Fruit fly (Drosophila melanogaster) whole organism, adult: ENCODE data around the gene Ugt303B3.

ENCODE experiments used
- CG11617 ChIP-seq: fragments of 200-800 bp; sonication (Bioruptor generic); optimal IDR thresholded peaks from 2 replicates; lab custom pipeline; 2017; ENCODE audit warnings: mild to moderate bottlenecking, missing biosample characterization, missing genetic modification reagents, missing genetic modification characterization
- CG12768 ChIP-seq: fragments of 200-800 bp; sonication (Bioruptor generic); optimal IDR thresholded peaks from 2 replicates; lab custom pipeline; 2017; ENCODE audit warnings: missing biosample characterization, missing genetic modification characterization, mild to moderate bottlenecking, moderate library complexity, missing genetic modification reagents
- CG14711 ChIP-seq: fragments of 200-800 bp; sonication (Bioruptor generic); optimal IDR thresholded peaks from 2 replicates; lab custom pipeline; 2018; ENCODE audit warnings: missing biosample characterization, mild to moderate bottlenecking, missing genetic modification characterization, moderate library complexity
- CG1620 ChIP-seq: fragments of 200-800 bp; sonication (Bioruptor generic); optimal IDR thresholded peaks from 2 replicates; lab custom pipeline; 2016; ENCODE audit warnings: missing biosample characterization, missing genetic modification characterization
- CG33017 ChIP-seq: fragments of 200-800 bp; sonication (Bioruptor generic); optimal IDR thresholded peaks from 2 replicates; lab custom pipeline; 2018; ENCODE audit warnings: missing biosample characterization, mild to moderate bottlenecking, missing genetic modification characterization, moderate library complexity
- CG5204 ChIP-seq: fragments of 200-800 bp; sonication (Bioruptor generic); optimal IDR thresholded peaks from 2 replicates; lab custom pipeline; 2016; ENCODE audit warnings: missing biosample characterization, missing genetic modification characterization
- CG7045 ChIP-seq: fragments of 200-800 bp; sonication (Bioruptor generic); optimal IDR thresholded peaks from 2 replicates; lab custom pipeline; 2017; ENCODE audit warnings: missing biosample characterization, mild to moderate bottlenecking, missing genetic modification characterization
- CG7101 ChIP-seq: fragments of 200-800 bp; sonication (Bioruptor generic); optimal IDR thresholded peaks from 2 replicates; lab custom pipeline; 2018; ENCODE audit warnings: missing biosample characterization, mild to moderate bottlenecking, missing genetic modification characterization, moderate library complexity
- Clk ChIP-seq: fragments of 200-800 bp; sonication (Bioruptor generic); optimal IDR thresholded peaks from 2 replicates; lab custom pipeline; 2017; ENCODE audit warnings: missing biosample characterization, missing genetic modification characterization
- Crg-1 ChIP-seq: fragments of 200-800 bp; sonication (Bioruptor generic); optimal IDR thresholded peaks from 2 replicates; lab custom pipeline; 2016; ENCODE audit warnings: missing biosample characterization, missing genetic modification characterization
- Hr96 ChIP-seq: fragments of 200-800 bp; sonication (Bioruptor generic); optimal IDR thresholded peaks from 2 replicates; lab custom pipeline; 2016; ENCODE audit warnings: missing biosample characterization, missing genetic modification characterization
- Mnt ChIP-seq: fragments of 200-800 bp; sonication (Bioruptor generic); optimal IDR thresholded peaks from 2 replicates; lab custom pipeline; 2016; ENCODE audit warnings: missing biosample characterization, mild to moderate bottlenecking, missing genetic modification characterization
- bab1 ChIP-seq: fragments of 200-800 bp; sonication (Bioruptor generic); optimal IDR thresholded peaks from 3 replicates; lab custom pipeline; 2019; ENCODE audit warnings: missing biosample characterization, mild to moderate bottlenecking, missing genetic modification characterization, moderate library complexity
- cic ChIP-seq: fragments of 200-800 bp; sonication (Bioruptor generic); optimal IDR thresholded peaks from 2 replicates; lab custom pipeline; 2017; ENCODE audit warnings: missing biosample characterization, mild to moderate bottlenecking, missing genetic modification characterization, moderate library complexity
- cnc ChIP-seq, 2 experiments: fragments of >200 bp; optimal IDR thresholded peaks; 2 replicates each; lab custom pipeline; 2017
- kay ChIP-seq: fragments of 200-800 bp; sonication (Bioruptor generic); peaks from one replicate; lab custom pipeline; 2016; ENCODE audit warnings: missing biosample characterization, missing genetic modification characterization, borderline replicate concordance
- ovo ChIP-seq: fragments of 200-800 bp; sonication (Bioruptor generic); optimal IDR thresholded peaks from 2 replicates; lab custom pipeline; 2016; ENCODE audit warnings: missing biosample characterization, missing genetic modification characterization
- pad ChIP-seq: fragments of 200-800 bp; sonication (Bioruptor generic); optimal IDR thresholded peaks from 3 replicates; lab custom pipeline; 2017; ENCODE audit warnings: missing biosample characterization, missing genetic modification characterization, mild to moderate bottlenecking, moderate library complexity, missing genetic modification reagents
- tj ChIP-seq: fragments of 200-800 bp; sonication (Bioruptor generic); optimal IDR thresholded peaks from 3 replicates; lab custom pipeline; 2017; ENCODE audit warnings: missing biosample characterization, mild to moderate bottlenecking, missing genetic modification characterization, moderate library complexity
- toe ChIP-seq: fragments of 200-800 bp; sonication (Bioruptor generic); optimal IDR thresholded peaks from 2 replicates; lab custom pipeline; 2016; ENCODE audit warnings: missing biosample characterization, missing genetic modification characterization

Gene Ugt303B3

dm6 chr3R:23534609-23535008 is at the start of gene Ugt303B3:
TSS of gene Ugt303B3 (minus strand) at chr3R:23534767.
- no peak for TF ChIP-seq tj (GFP tag; lab: Kevin White, UChicago)
- peak; percentile 22 for TF ChIP-seq Mnt (GFP tag; lab: Kevin White, UChicago)
- no peak for TF ChIP-seq Crg-1 (GFP tag; lab: Kevin White, UChicago)
- TF ChIP-seq cnc (optimal IDR thresholded peaks at IDR 0.05; lab: Kevin White, UChicago) = no peak
- peak; percentile 5 for TF ChIP-seq CG7045
- no peak for TF ChIP-seq CG1620 (GFP tag; lab: Kevin White, UChicago)
- no peak for TF ChIP-seq ovo (GFP tag; lab: Kevin White, UChicago)
- peak; percentile 1 for TF ChIP-seq CG7101 (tag; lab: Kevin White, UChicago)
- TF ChIP-seq Clk (GFP tag; lab: Kevin White, UChicago) = no peak
- no peak for TF ChIP-seq CG5204 (GFP tag; lab: Kevin White, UChicago)
- TF ChIP-seq pad (GFP tag; lab: Kevin White, UChicago) = no peak
- no peak for TF ChIP-seq bab1 (GFP tag; lab: Kevin White, UChicago)
- TF ChIP-seq toe (GFP tag; lab: Kevin White, UChicago) = no peak
- peak; percentile 85 for TF ChIP-seq cic (GFP tag; lab: Kevin White, UChicago)
- peak; percentile 5 for TF ChIP-seq CG11617 (GFP tag; lab: Kevin White, UChicago)
- TF ChIP-seq CG14711 (tag; lab: Kevin White, UChicago) = no peak
- peak; percentile 46 for TF ChIP-seq CG12768 (GFP tag; lab: Kevin White, UChicago)
- TF ChIP-seq CG33017 (tag; lab: Kevin White, UChicago) = peak; percentile 58
- peak; percentile 35 for TF ChIP-seq kay (GFP tag; lab: Kevin White, UChicago)
- TF ChIP-seq Hr96 (GFP tag; lab: Kevin White, UChicago) = no peak

dm6 chr3R:23576618-23577017 is 42.1 kb upstream of the Ugt303B3 start:
- TF ChIP-seq CG1620 (GFP tag; lab: Kevin White, UChicago) = no peak
- TF ChIP-seq Mnt (GFP tag; lab: Kevin White, UChicago) = no peak
- TF ChIP-seq CG11617 (GFP tag; lab: Kevin White, UChicago) = no peak
- no peak for TF ChIP-seq CG33017 (tag; lab: Kevin White, UChicago)
- TF ChIP-seq CG7101 (tag; lab: Kevin White, UChicago) = no peak
- TF ChIP-seq Crg-1 (GFP tag; lab: Kevin White, UChicago) = no peak
- no peak for TF ChIP-seq toe (GFP tag; lab: Kevin White, UChicago)
- no peak for TF ChIP-seq cic (GFP tag; lab: Kevin White, UChicago)
- TF ChIP-seq tj (GFP tag; lab: Kevin White, UChicago) = no peak
- TF ChIP-seq ovo (GFP tag; lab: Kevin White, UChicago) = no peak
- TF ChIP-seq pad (GFP tag; lab: Kevin White, UChicago) = no peak
- TF ChIP-seq kay (GFP tag; lab: Kevin White, UChicago) = no peak
- TF ChIP-seq Clk (GFP tag; lab: Kevin White, UChicago) = no peak
- no peak for TF ChIP-seq CG7045
- TF ChIP-seq Hr96 (GFP tag; lab: Kevin White, UChicago) = no peak
- TF ChIP-seq cnc (optimal IDR thresholded peaks at IDR 0.05; lab: Kevin White, UChicago) = no peak
- no peak for TF ChIP-seq bab1 (GFP tag; lab: Kevin White, UChicago)
- no peak for TF ChIP-seq CG12768 (GFP tag; lab: Kevin White, UChicago)
- TF ChIP-seq CG14711 (tag; lab: Kevin White, UChicago) = no peak
- no peak for TF ChIP-seq CG5204 (GFP tag; lab: Kevin White, UChicago)

dm6 chr3R:23569195-23569594 is 34.6 kb upstream of the Ugt303B3 start:
- no peak for TF ChIP-seq cic (GFP tag; lab: Kevin White, UChicago)
- TF ChIP-seq Mnt (GFP tag; lab: Kevin White, UChicago) = no peak
- TF ChIP-seq CG5204 (GFP tag; lab: Kevin White, UChicago) = no peak
- no peak for TF ChIP-seq CG11617 (GFP tag; lab: Kevin White, UChicago)
- TF ChIP-seq Crg-1 (GFP tag; lab: Kevin White, UChicago) = no peak
- TF ChIP-seq pad (GFP tag; lab: Kevin White, UChicago) = no peak
- TF ChIP-seq tj (GFP tag; lab: Kevin White, UChicago) = no peak

- TF ChIP-seq Hr96 (GFP tag; lab: Kevin White, UChicago) (no peak), CG11617 (GFP tag; lab: Kevin White, UChicago) (no peak), Mnt (GFP tag; lab: Kevin White, UChicago) (no peak), Crg-1 (GFP tag; lab: Kevin White, UChicago) (no peak), CG33017 (tag; lab: Kevin White, UChicago) (no peak), Clk (GFP tag; lab: Kevin White, UChicago) (no peak), toe (GFP tag; lab: Kevin White, UChicago) (no peak), CG5204 (GFP tag; lab: Kevin White, UChicago) (no peak), bab1 (GFP tag; lab: Kevin White, UChicago) (no peak), cnc (optimal IDR thresholded peaks at IDR 0.05; lab: Kevin White, UChicago) (no peak), pad (GFP tag; lab: Kevin White, UChicago) (no peak), CG7101 (tag; lab: Kevin White, UChicago) (no peak), kay (GFP tag; lab: Kevin White, UChicago) (no peak), CG12768 (GFP tag; lab: Kevin White, UChicago) (no peak), ovo (GFP tag; lab: Kevin White, UChicago) (no peak)
Measured at dm6 chr3R:23557244-23557643, 22.7 kb upstream of the Ugt303B3 start, which contains the start of gene beat-IV. TSS of gene beat-IV (plus strand) at chr3R:23557412.

- TF ChIP-seq cic (GFP tag; lab: Kevin White, UChicago) (no peak), CG5204 (GFP tag; lab: Kevin White, UChicago) (no peak), Hr96 (GFP tag; lab: Kevin White, UChicago) (no peak), pad (GFP tag; lab: Kevin White, UChicago) (no peak), CG33017 (tag; lab: Kevin White, UChicago) (no peak), kay (GFP tag; lab: Kevin White, UChicago) (no peak), Crg-1 (GFP tag; lab: Kevin White, UChicago) (no peak)
Measured at dm6 chr3R:23556843-23557242, 22.3 kb upstream of the Ugt303B3 start, which contains the start of gene CG10164. TSS of gene CG10164 (minus strand) at chr3R:23556943.
